Fruit fly (Drosophila melanogaster) whole organism, embryonic: ENCODE data around the gene Sodh1.

Experiments used
- Abd-B ChIP-seq: fragments of 200-800 bp; sonication (Bioruptor generic); optimal IDR thresholded peaks from 2 replicates; lab custom pipeline; 2018; ENCODE audit warnings: missing biosample characterization, mild to moderate bottlenecking, missing genetic modification characterization, moderate library complexity
- Awh ChIP-seq: fragments of 200-800 bp; sonication (Bioruptor generic); IDR thresholded peaks from 2 replicates; pipeline ENCODE4, ENCODE4 v1.3.6; 2022; ENCODE audit warnings: missing biosample characterization, missing genetic modification characterization
- CG10462 ChIP-seq: fragments of 200-800 bp; sonication (Bioruptor generic); optimal IDR thresholded peaks from 2 replicates; lab custom pipeline; 2016; ENCODE audit warnings: missing biosample characterization, missing genetic modification characterization
- CG12155 ChIP-seq: fragments of 200-800 bp; sonication (Bioruptor generic); optimal IDR thresholded peaks from 3 replicates; lab custom pipeline; 2016; ENCODE audit warnings: missing biosample characterization, missing genetic modification characterization
- CG2202 ChIP-seq: fragments of 200-800 bp; sonication (Bioruptor generic); optimal IDR thresholded peaks from 2 replicates; lab custom pipeline; 2018; ENCODE audit warnings: missing biosample characterization, mild to moderate bottlenecking, missing genetic modification characterization
- CG3407 ChIP-seq: fragments of 200-800 bp; sonication (Bioruptor generic); optimal IDR thresholded peaks from 2 replicates; lab custom pipeline; 2018; ENCODE audit warnings: missing biosample characterization, mild to moderate bottlenecking, missing genetic modification characterization
- CG8765 ChIP-seq: fragments of 200-800 bp; sonication (Bioruptor generic); IDR thresholded peaks from 2 replicates; pipeline ENCODE4 v1.3.6; 2022; ENCODE audit warnings: missing biosample characterization, missing genetic modification characterization
- Hr3 ChIP-seq: fragments of 200-800 bp; sonication (Bioruptor generic); optimal IDR thresholded peaks from 3 replicates; lab custom pipeline; 2016; ENCODE audit warnings: missing biosample characterization, missing genetic modification characterization
- Hsf ChIP-seq: fragments of 200-800 bp; sonication (Bioruptor generic); optimal IDR thresholded peaks from 3 replicates; lab custom pipeline; 2016; ENCODE audit warnings: missing biosample characterization, missing genetic modification characterization
- Vsx1 ChIP-seq: fragments of 200-800 bp; sonication (Bioruptor generic); optimal IDR thresholded peaks from 2 replicates; lab custom pipeline; 2017; ENCODE audit warnings: missing biosample characterization, mild to moderate bottlenecking, missing genetic modification characterization, missing genetic modification reagents
- psq ChIP-seq: fragments of 200-800 bp; sonication (Bioruptor generic); optimal IDR thresholded peaks from 2 replicates; lab custom pipeline; 2017; ENCODE audit warnings: missing biosample characterization, missing genetic modification characterization
- toy ChIP-seq: fragments of 200-800 bp; sonication (Bioruptor generic); IDR thresholded peaks from 2 replicates; pipeline ENCODE4 v1.3.6; 2022; ENCODE audit warnings: missing biosample characterization, missing genetic modification characterization
- twi ChIP-seq: fragments of 200-800 bp; optimal IDR thresholded peaks from 2 replicates; lab custom pipeline; 2019; ENCODE audit warnings: missing biosample characterization, mild to moderate bottlenecking, missing genetic modification characterization, moderate library complexity
- zf30C ChIP-seq: fragments of 200-800 bp; sonication (Bioruptor generic); optimal IDR thresholded peaks from 3 replicates; lab custom pipeline; 2018; ENCODE audit warnings: missing biosample characterization, mild to moderate bottlenecking, missing genetic modification characterization

- TF ChIP-seq Hsf = no peak
- no peak for TF ChIP-seq toy (GFP tag; lab: Robert Waterston, UW)
- no peak for TF ChIP-seq Abd-B
- no peak for TF ChIP-seq Vsx1
- peak; percentile 31 for TF ChIP-seq twi (tag; lab: Kevin White, UChicago)
- no peak for TF ChIP-seq CG10462 (GFP tag; lab: Kevin White, UChicago)
- no peak for TF ChIP-seq CG8765
- TF ChIP-seq Awh = no peak
- TF ChIP-seq zf30C (GFP tag; lab: Kevin White, UChicago) = no peak
- TF ChIP-seq psq = no peak
- no peak for TF ChIP-seq CG12155 (GFP tag; lab: Kevin White, UChicago)
- TF ChIP-seq CG2202 (tag; lab: Kevin White, UChicago) = no peak
- TF ChIP-seq CG3407 (GFP tag; lab: Kevin White, UChicago) = no peak
- TF ChIP-seq Hr3 (GFP tag; lab: Kevin White, UChicago) = no peak
These were observed 17.7 kb upstream of the Sodh1 start for dm6 chr3R:7034440-7034839.
